Worm (Caenorhabditis elegans) whole organism, L1 larva: ENCODE results near the gene eco-1.

Source experiments
- C16A3.4 ChIP-seq: fragments of 150-350 bp; optimal IDR thresholded peaks from 2 replicates; lab custom pipeline; 2014; ENCODE audit warnings: missing biosample characterization, missing genetic modification characterization
- C34B4.2 ChIP-seq: sonication (generic microtip); optimal IDR thresholded peaks from 2 replicates; lab custom pipeline; 2017; ENCODE audit warnings: mild to moderate bottlenecking, missing genetic modification characterization, missing compliant biosample characterization
- alr-1 ChIP-seq: fragments of 200-800 bp; sonication (Bioruptor generic); optimal IDR thresholded peaks from 2 replicates; lab custom pipeline; 2018; ENCODE audit warnings: borderline replicate concordance, mild to moderate bottlenecking, missing genetic modification characterization, missing compliant biosample characterization
- aly-2 ChIP-seq: fragments of 150-350 bp; optimal IDR thresholded peaks from 2 replicates; lab custom pipeline; 2014; ENCODE audit warnings: missing biosample characterization, missing genetic modification characterization
- ceh-88 ChIP-seq: fragments of 200-800 bp; sonication (Bioruptor generic); IDR thresholded peaks from 2 replicates; pipeline ENCODE4 v1.3.6; 2022; ENCODE audit warnings: missing genetic modification characterization, missing compliant biosample characterization
- dsc-1 ChIP-seq: sonication (generic microtip); optimal IDR thresholded peaks from 2 replicates; lab custom pipeline; 2016; ENCODE audit warnings: mild to moderate bottlenecking, missing genetic modification characterization, missing compliant biosample characterization
- efl-1 ChIP-seq, 4 experiments: fragments of 150-350 bp; optimal IDR thresholded peaks in 3 of 4; peaks in 1 of 4; 1 replicate in 1 of 4; 2 replicates in 3 of 4; lab custom pipeline; 2014; ENCODE audit warnings: missing biosample characterization in 2 of 4, missing genetic modification characterization in 2 of 4, missing genetic modification reagents in 2 of 4
- egl-13 ChIP-seq: sonication (generic microtip); optimal IDR thresholded peaks from 2 replicates; lab custom pipeline; 2016; ENCODE audit warnings: missing genotype, missing genetic modification reagents, missing genetic modification characterization, missing compliant biosample characterization
- elt-3 ChIP-seq, 6 experiments: fragments of 150-350 bp in 1 of 6; sonication (generic microtip); optimal IDR thresholded peaks; 2 replicates each; lab custom pipeline; 2017 to 2018; ENCODE audit warnings: missing biosample characterization in 6 of 6, missing genetic modification characterization in 6 of 6, inconsistent platforms in 1 of 6
- fkh-10 ChIP-seq: sonication (generic microtip); optimal IDR thresholded peaks from 2 replicates; lab custom pipeline; 2017; ENCODE audit warnings: missing biosample characterization, missing genetic modification reagents, missing genetic modification characterization
- fkh-4 ChIP-seq: sonication (generic microtip); optimal IDR thresholded peaks from 2 replicates; lab custom pipeline; 2016; ENCODE audit warnings: missing compliant biosample characterization, missing genetic modification characterization, borderline replicate concordance
- fkh-8 ChIP-seq: sonication (generic microtip); optimal IDR thresholded peaks from 2 replicates; lab custom pipeline; 2016; ENCODE audit warnings: mild to moderate bottlenecking, missing genetic modification characterization, missing compliant biosample characterization
- fos-1 ChIP-seq: fragments of 150-350 bp; optimal IDR thresholded peaks from 2 replicates; lab custom pipeline; 2014; ENCODE audit warnings: missing biosample characterization, missing genetic modification characterization
- hpl-2 ChIP-seq: fragments of 150-350 bp; optimal IDR thresholded peaks from 2 replicates; lab custom pipeline; 2014; ENCODE audit warnings: missing biosample characterization, missing genetic modification reagents, missing genetic modification characterization
- jun-1 ChIP-seq: fragments of 150-350 bp; optimal IDR thresholded peaks from 2 replicates; lab custom pipeline; 2014; ENCODE audit warnings: missing biosample characterization, missing genetic modification reagents, missing genetic modification characterization
- lin-35 ChIP-seq, 2 experiments: fragments of 150-350 bp; optimal IDR thresholded peaks; 2 replicates each; lab custom pipeline; 2014; ENCODE audit warnings: missing biosample characterization in 2 of 2, missing genetic modification characterization in 2 of 2, missing genetic modification reagents in 2 of 2
- lin-39 ChIP-seq: fragments of 150-350 bp; optimal IDR thresholded peaks from 2 replicates; lab custom pipeline; 2014; ENCODE audit warnings: missing biosample characterization, missing genetic modification reagents, missing genetic modification characterization
- lir-3 ChIP-seq: sonication (generic microtip); optimal IDR thresholded peaks from 2 replicates; lab custom pipeline; 2016; ENCODE audit warnings: mild to moderate bottlenecking, missing genetic modification characterization, moderate library complexity, missing compliant biosample characterization; ENCODE audit not compliant: poor library complexity
- lsy-2 ChIP-seq, 2 experiments: fragments of 150-350 bp; optimal IDR thresholded peaks; 2 replicates each; lab custom pipeline; 2014; ENCODE audit warnings: missing biosample characterization in 2 of 2, missing genetic modification characterization in 2 of 2
- mab-9 ChIP-seq: fragments of 200-800 bp; sonication (Bioruptor generic); IDR thresholded peaks from 2 replicates; pipeline ENCODE4 v1.3.6; 2022; ENCODE audit warnings: missing genetic modification reagents, missing genetic modification characterization, missing compliant biosample characterization
- mdl-1 ChIP-seq, 2 experiments: fragments of 150-350 bp; optimal IDR thresholded peaks; 2 replicates each; lab custom pipeline; 2014 to 2017; ENCODE audit warnings: missing biosample characterization in 2 of 2, missing genetic modification characterization in 2 of 2, inconsistent platforms in 1 of 2
- nhr-28 ChIP-seq: fragments of 150-350 bp; optimal IDR thresholded peaks from 2 replicates; lab custom pipeline; 2014; ENCODE audit warnings: missing biosample characterization, missing genetic modification characterization
- nhr-47 ChIP-seq: sonication (generic microtip); optimal IDR thresholded peaks from 2 replicates; lab custom pipeline; 2016; ENCODE audit warnings: mild to moderate bottlenecking, missing genetic modification characterization, moderate library complexity, missing compliant biosample characterization
- nhr-71 ChIP-seq: sonication (generic microtip); optimal IDR thresholded peaks from 2 replicates; lab custom pipeline; 2016; ENCODE audit warnings: mild to moderate bottlenecking, missing genetic modification characterization, moderate library complexity, missing compliant biosample characterization
- nhr-76 ChIP-seq: sonication (generic microtip); optimal IDR thresholded peaks from 2 replicates; lab custom pipeline; 2017; ENCODE audit warnings: missing biosample characterization, missing genetic modification characterization
- nhr-84 ChIP-seq: sonication (generic microtip); optimal IDR thresholded peaks from 2 replicates; lab custom pipeline; 2017; ENCODE audit warnings: missing biosample characterization, missing genetic modification characterization
- nhr-85 ChIP-seq: sonication (generic microtip); peaks from one replicate; lab custom pipeline; 2016; ENCODE audit warnings: missing genetic modification characterization, inconsistent platforms, missing compliant biosample characterization
- nhr-90 ChIP-seq: sonication (generic microtip); optimal IDR thresholded peaks from 2 replicates; lab custom pipeline; 2016; ENCODE audit warnings: mild to moderate bottlenecking, missing genetic modification characterization, missing compliant biosample characterization; ENCODE audit not compliant: poor library complexity
- pax-3 ChIP-seq: fragments of 200-800 bp; sonication (Bioruptor generic); optimal IDR thresholded peaks from 2 replicates; lab custom pipeline; 2018; ENCODE audit warnings: mild to moderate bottlenecking, missing genetic modification characterization, moderate library complexity, missing compliant biosample characterization
- rnt-1 ChIP-seq: sonication (generic microtip); optimal IDR thresholded peaks from 2 replicates; lab custom pipeline; 2016; ENCODE audit warnings: mild to moderate bottlenecking, missing genetic modification characterization, moderate library complexity, missing compliant biosample characterization
- skn-1 ChIP-seq: fragments of 150-350 bp; optimal IDR thresholded peaks from 2 replicates; lab custom pipeline; 2014; ENCODE audit warnings: missing biosample characterization, missing genetic modification characterization
- tlp-1 ChIP-seq: fragments of 150-350 bp; optimal IDR thresholded peaks from 2 replicates; lab custom pipeline; 2014; ENCODE audit warnings: missing biosample characterization, missing genetic modification characterization
- unc-130 ChIP-seq: fragments of 150-350 bp; optimal IDR thresholded peaks from 2 replicates; lab custom pipeline; 2017; ENCODE audit warnings: missing biosample characterization, missing genetic modification characterization, inconsistent platforms
- unc-86 ChIP-seq: sonication (generic microtip); optimal IDR thresholded peaks from 2 replicates; lab custom pipeline; 2016; ENCODE audit warnings: missing genetic modification characterization, missing compliant biosample characterization
- vab-15 ChIP-seq: sonication (generic microtip); optimal IDR thresholded peaks from 2 replicates; lab custom pipeline; 2017; ENCODE audit warnings: missing genotype, mild to moderate bottlenecking, missing genetic modification characterization, missing compliant biosample characterization
- zip-4 ChIP-seq: fragments of 200-800 bp; sonication (Bioruptor generic); optimal IDR thresholded peaks from 2 replicates; lab custom pipeline; 2018; ENCODE audit warnings: mild to moderate bottlenecking, missing genetic modification characterization, moderate library complexity, missing compliant biosample characterization

Gene eco-1

ce11 chrIII:7369394-7370024 is 10.6 kb upstream of the eco-1 start:
- TF ChIP-seq egl-13 (tag; lab: Kevin White, UChicago) (no peak), nhr-76 (tag; lab: Kevin White, UChicago) (no peak), lsy-2 (tag; optimal IDR thresholded peaks at IDR 0.05; lab: Kevin White, UChicago) (peak in 1 of 2 experiments; percentile 20), dsc-1 (tag; lab: Kevin White, UChicago) (no peak), fkh-4 (tag; lab: Kevin White, UChicago) (no peak), aly-2 (tag; lab: Kevin White, UChicago) (no peak), vab-15 (no peak), nhr-84 (tag; lab: Kevin White, UChicago) (no peak), lir-3 (tag; lab: Kevin White, UChicago) (no peak), C34B4.2 (tag; lab: Kevin White, UChicago) (no peak), nhr-90 (tag; lab: Kevin White, UChicago) (peak; percentile 53), lin-35 (GFP tag; optimal IDR thresholded peaks at IDR 0.05; lab: Kevin White, UChicago) (peak in 1 of 2 experiments; percentile 16), efl-1 (optimal IDR thresholded peaks at IDR 0.05; lab: Kevin White, UChicago) (no peak), efl-1 (GFP tag; optimal IDR thresholded peaks at IDR 0.05 in 1 of 2; lab: Kevin White, UChicago) (peak in 1 of 2 experiments; percentile 1), hpl-2 (no peak), nhr-28 (no peak), mab-9 (GFP tag; lab: Robert Waterston, UW) (no peak), unc-130 (tag; lab: Kevin White, UChicago) (no peak), nhr-71 (tag; lab: Kevin White, UChicago) (peak; percentile 28), tlp-1 (no peak), nhr-47 (tag; lab: Kevin White, UChicago) (peak; percentile 49), elt-3 (tag; optimal IDR thresholded peaks at IDR 0.05; lab: Kevin White, UChicago) (peak in 1 of 6 experiments; percentile 10), alr-1 (tag; lab: Kevin White, UChicago) (no peak), lin-39 (tag; lab: Kevin White, UChicago) (peak; percentile 12)

DNA sequence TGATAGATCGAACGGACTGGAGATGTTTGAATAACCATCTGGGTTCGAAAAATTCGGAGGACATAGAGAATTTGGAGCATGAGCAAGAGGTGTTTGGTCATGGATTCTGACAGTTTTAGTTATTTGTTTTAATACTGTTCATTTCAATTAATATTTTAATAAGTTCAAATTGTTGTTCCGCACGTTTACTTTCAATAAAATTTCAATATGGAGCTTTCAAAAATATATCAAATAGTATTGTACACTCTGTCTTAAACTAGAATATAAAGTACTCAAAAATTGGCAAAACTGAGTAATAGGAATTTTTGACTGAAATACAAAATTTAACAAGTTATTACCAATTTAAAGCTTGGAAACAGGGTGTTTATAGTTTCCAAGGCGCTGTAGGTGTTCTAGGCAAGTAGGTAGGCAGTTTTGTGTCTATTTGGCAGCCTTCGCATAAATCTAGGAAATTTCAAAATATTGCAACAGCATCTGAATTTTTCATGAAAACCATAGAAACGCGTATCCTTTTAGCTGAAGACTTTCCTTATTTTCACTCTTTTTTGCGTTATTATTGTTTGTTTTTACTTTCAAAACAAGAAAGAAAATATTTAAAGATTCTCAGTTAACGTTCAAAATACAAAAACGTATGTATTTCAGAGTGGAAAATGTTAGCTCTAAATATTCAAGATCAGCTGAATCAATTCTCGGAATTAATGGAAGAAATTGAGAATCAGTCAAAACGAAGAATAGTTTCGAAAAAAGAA is 8.3 kb upstream of the eco-1 start, which contains the start of the genes T20B12.5 and T20B12.4:
TSS of gene T20B12.5 (minus strand) at position 101 of the 749 bp plus-strand sequence.
TSS of gene T20B12.4 (plus strand) at position 699 of the 749 bp plus-strand sequence.
- TF ChIP-seq zip-4 (GFP tag; lab: Kevin White, UChicago) (no peak), fos-1 (tag; lab: Kevin White, UChicago) (no peak), mdl-1 (tag; optimal IDR thresholded peaks at IDR 0.05; lab: Kevin White, UChicago) (no peak), ceh-88 (GFP tag; lab: Robert Waterston, UW) (no peak), pax-3 (no peak), skn-1 (tag; lab: Kevin White, UChicago) (no peak), C34B4.2 (tag; lab: Kevin White, UChicago) (no peak), unc-86 (no peak), fkh-8 (tag; lab: Kevin White, UChicago) (no peak), C16A3.4 (no peak), jun-1 (tag; lab: Kevin White, UChicago) (no peak)

DNA sequence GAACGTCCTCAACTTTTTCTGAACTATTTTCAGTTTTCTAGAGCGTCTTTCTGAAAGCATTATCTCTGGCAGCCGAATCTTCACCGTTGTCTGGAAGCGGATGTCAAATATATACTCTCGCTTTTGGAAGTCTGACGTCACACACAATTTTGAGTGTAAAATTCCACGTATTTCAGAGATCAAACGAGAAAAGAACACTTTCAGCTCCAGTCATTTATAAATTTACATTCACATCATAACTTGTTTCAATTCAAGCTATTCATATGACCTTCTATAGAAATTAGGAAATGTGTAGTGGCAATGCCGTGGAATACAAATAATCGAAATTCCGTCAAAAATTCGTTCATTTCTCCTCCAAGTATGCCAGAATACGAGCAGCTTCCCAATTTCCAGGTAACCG is 6.7 kb upstream of the eco-1 start, which contains the start of gene F08F8.11:
TSS of gene F08F8.11 (plus strand) at position 301 of the 400 bp plus-strand sequence.
- TF ChIP-seq fkh-10 (GFP tag; lab: Kevin White, UChicago) (no peak), efl-1 (optimal IDR thresholded peaks at IDR 0.05; lab: Kevin White, UChicago) (no peak), efl-1 (GFP tag; optimal IDR thresholded peaks at IDR 0.05 in 1 of 2; lab: Kevin White, UChicago) (peak in 1 of 2 experiments; percentile 10), rnt-1 (tag; lab: Kevin White, UChicago) (no peak), nhr-85 (tag; lab: Kevin White, UChicago) (peak; percentile 32)
